Worm (Caenorhabditis elegans) whole organism, L3 larva: ENCODE data around the gene K09E9.4.
A peak's percentile ranks its signal among the peaks of the same experiment; 100 is the strongest.

Experiments
- R02D3.7 ChIP-seq: fragments of 150-350 bp; optimal IDR thresholded peaks from 2 replicates; lab custom pipeline; 2014; ENCODE audit warnings: missing biosample characterization, missing genetic modification characterization
- ZK546.5 ChIP-seq: sonication (generic microtip); optimal IDR thresholded peaks from 2 replicates; lab custom pipeline; 2017; ENCODE audit warnings: missing biosample characterization, missing genetic modification characterization
- aly-2 ChIP-seq: fragments of 150-350 bp; optimal IDR thresholded peaks from 2 replicates; lab custom pipeline; 2014; ENCODE audit warnings: missing biosample characterization, missing genetic modification characterization
- ama-1 ChIP-seq: fragments of 150-350 bp; optimal IDR thresholded peaks from 2 replicates; lab custom pipeline; 2018
- ceh-28 ChIP-seq: fragments of 150-350 bp; optimal IDR thresholded peaks from 2 replicates; lab custom pipeline; 2014; ENCODE audit warnings: missing biosample characterization, missing genetic modification reagents, missing genetic modification characterization
- daf-12 ChIP-seq: fragments of 150-350 bp; optimal IDR thresholded peaks from 2 replicates; lab custom pipeline; 2014; ENCODE audit warnings: missing biosample characterization, missing genetic modification reagents, missing genetic modification characterization
- egl-5 ChIP-seq: fragments of 150-350 bp; optimal IDR thresholded peaks from 2 replicates; lab custom pipeline; 2017; ENCODE audit warnings: missing biosample characterization, missing genetic modification reagents, missing genetic modification characterization, inconsistent platforms
- elt-1 ChIP-seq: fragments of 150-350 bp; optimal IDR thresholded peaks from 2 replicates; lab custom pipeline; 2014; ENCODE audit warnings: missing biosample characterization, missing genetic modification characterization
- elt-2 ChIP-seq: sonication (generic microtip); optimal IDR thresholded peaks from 2 replicates; lab custom pipeline; 2016; ENCODE audit warnings: missing genetic modification reagents, mild to moderate bottlenecking, missing genetic modification characterization, missing compliant biosample characterization
- elt-3 ChIP-seq, 3 experiments: fragments of 150-350 bp in 1 of 3; sonication (generic microtip) in 2 of 3; optimal IDR thresholded peaks; 2 replicates in 2 of 3; 4 replicates in 1 of 3; lab custom pipeline; 2014 to 2017; ENCODE audit warnings: missing biosample characterization in 3 of 3, missing genetic modification characterization in 3 of 3
- fkh-10 ChIP-seq: sonication (generic microtip); optimal IDR thresholded peaks from 2 replicates; lab custom pipeline; 2017; ENCODE audit warnings: missing biosample characterization, missing genetic modification reagents, missing genetic modification characterization
- fkh-2 ChIP-seq: fragments of 150-350 bp; optimal IDR thresholded peaks from 2 replicates; lab custom pipeline; 2014; ENCODE audit warnings: missing biosample characterization, missing genetic modification reagents, missing genetic modification characterization
- hmg-11 ChIP-seq: sonication (generic microtip); optimal IDR thresholded peaks from 2 replicates; lab custom pipeline; 2016; ENCODE audit warnings: missing genetic modification characterization, missing compliant biosample characterization
- lin-15B ChIP-seq: fragments of 150-350 bp; optimal IDR thresholded peaks from 2 replicates; lab custom pipeline; 2014; ENCODE audit warnings: missing biosample characterization, missing genetic modification characterization
- lin-39 ChIP-seq: fragments of 150-350 bp; optimal IDR thresholded peaks from 2 replicates; lab custom pipeline; 2018; ENCODE audit warnings: missing biosample characterization, missing genetic modification reagents, missing genetic modification characterization
- lsy-12 ChIP-seq: sonication (generic microtip); optimal IDR thresholded peaks from 2 replicates; lab custom pipeline; 2016; ENCODE audit warnings: mild to moderate bottlenecking, missing genetic modification characterization, missing compliant biosample characterization
- mml-1 ChIP-seq: fragments of 150-350 bp; sonication (generic microtip); optimal IDR thresholded peaks from 3 replicates; lab custom pipeline; 2014; ENCODE audit warnings: missing biosample characterization, missing genetic modification characterization
- nfya-1 ChIP-seq: sonication (generic microtip); optimal IDR thresholded peaks from 2 replicates; lab custom pipeline; 2017; ENCODE audit warnings: missing genetic modification characterization, mild to moderate bottlenecking, missing compliant biosample characterization, antibody characterized with exemption, moderate library complexity; ENCODE audit not compliant: insufficient read depth
- nhr-11 ChIP-seq: fragments of 150-350 bp; optimal IDR thresholded peaks from 2 replicates; lab custom pipeline; 2014; ENCODE audit warnings: missing biosample characterization, missing genetic modification characterization
- nhr-12 ChIP-seq: fragments of 150-350 bp; optimal IDR thresholded peaks from 2 replicates; lab custom pipeline; 2014; ENCODE audit warnings: missing biosample characterization, missing genetic modification characterization
- nhr-23 ChIP-seq: fragments of 150-350 bp; optimal IDR thresholded peaks from 2 replicates; lab custom pipeline; 2014; ENCODE audit warnings: missing biosample characterization, missing genetic modification reagents, missing genetic modification characterization
- nhr-237 ChIP-seq: fragments of 150-350 bp; optimal IDR thresholded peaks from 2 replicates; lab custom pipeline; 2014; ENCODE audit warnings: missing biosample characterization, missing genetic modification characterization
- nhr-28 ChIP-seq: fragments of 150-350 bp; optimal IDR thresholded peaks from 2 replicates; lab custom pipeline; 2014; ENCODE audit warnings: missing biosample characterization, missing genetic modification characterization
- nhr-43 ChIP-seq: sonication (generic microtip); optimal IDR thresholded peaks from 2 replicates; lab custom pipeline; 2016; ENCODE audit warnings: mild to moderate bottlenecking, missing genetic modification characterization, missing compliant biosample characterization; ENCODE audit not compliant: poor library complexity, severe bottlenecking
- nhr-67 ChIP-seq: fragments of 150-350 bp; optimal IDR thresholded peaks from 2 replicates; lab custom pipeline; 2014; ENCODE audit warnings: missing biosample characterization, missing genetic modification characterization
- nhr-76 ChIP-seq: fragments of 150-350 bp; sonication (generic microtip); optimal IDR thresholded peaks from 5 replicates; lab custom pipeline; 2014; ENCODE audit warnings: missing biosample characterization, missing genetic modification characterization
- pha-4 ChIP-seq: fragments of 150-350 bp; optimal IDR thresholded peaks from 2 replicates; lab custom pipeline; 2014; ENCODE audit warnings: missing biosample characterization, missing genetic modification reagents, missing genetic modification characterization
- pqm-1 ChIP-seq: fragments of 150-350 bp; optimal IDR thresholded peaks from 2 replicates; lab custom pipeline; 2017; ENCODE audit warnings: missing biosample characterization, missing genetic modification characterization, inconsistent platforms
- sea-2 ChIP-seq: fragments of 150-350 bp; sonication (generic microtip); optimal IDR thresholded peaks from 4 replicates; lab custom pipeline; 2014; ENCODE audit warnings: missing biosample characterization, missing genetic modification reagents, missing genetic modification characterization
- tbx-2 ChIP-seq: sonication (generic microtip); optimal IDR thresholded peaks from 2 replicates; lab custom pipeline; 2016; ENCODE audit warnings: mild to moderate bottlenecking, missing genetic modification characterization, missing compliant biosample characterization
- unc-39 ChIP-seq: sonication (generic microtip); optimal IDR thresholded peaks from 4 replicates; lab custom pipeline; 2017; ENCODE audit warnings: missing biosample characterization, missing genetic modification characterization
- unc-62 ChIP-seq: fragments of 150-350 bp; sonication (generic microtip); optimal IDR thresholded peaks from 4 replicates; lab custom pipeline; 2014; ENCODE audit warnings: missing biosample characterization, missing genetic modification reagents, missing genetic modification characterization
- zag-1 ChIP-seq: fragments of 150-350 bp; optimal IDR thresholded peaks from 2 replicates; lab custom pipeline; 2014; ENCODE audit warnings: missing biosample characterization, missing genetic modification characterization
- ztf-11 ChIP-seq: fragments of 150-350 bp; optimal IDR thresholded peaks from 2 replicates; lab custom pipeline; 2014; ENCODE audit warnings: missing biosample characterization, missing genetic modification characterization

The K09E9.4 gene

ce11 chrX:15653196-15653595 lies 23.0 kb upstream of the K09E9.4 start:
- TF ChIP-seq lin-39 (tag; lab: Kevin White, UChicago) (peak; percentile 55), elt-1 (tag; lab: Kevin White, UChicago) (no peak)

ce11 chrX:15650919-15651420 lies 20.7 kb upstream of the K09E9.4 start, which contains the start of gene F59D12.3:
TSS of gene F59D12.3 (minus strand) at chrX:15650969.
- TF ChIP-seq elt-3 (tag; optimal IDR thresholded peaks at IDR 0.05; lab: Kevin White, UChicago) (no peak), nhr-237 (tag; lab: Kevin White, UChicago) (no peak), nhr-23 (no peak), unc-62 (GFP tag; lab: Kevin White, UChicago) (no peak), nhr-76 (tag; lab: Kevin White, UChicago) (no peak), zag-1 (tag; lab: Kevin White, UChicago) (no peak), nhr-67 (no peak), fkh-10 (no peak), tbx-2 (no peak), hmg-11 (tag; lab: Kevin White, UChicago) (no peak)
- TF ChIP-seq, all 47 proteins: peak for 0

ce11 chrX:15650428-15650827 lies 20.2 kb upstream of the K09E9.4 start:
- TF ChIP-seq hmg-11 (tag; lab: Kevin White, UChicago): no peak
- no peak for TF ChIP-seq unc-62 (GFP tag; lab: Kevin White, UChicago)
- TF ChIP-seq nhr-28 (tag; lab: Kevin White, UChicago): no peak
- no peak for TF ChIP-seq aly-2
- TF ChIP-seq ceh-28 (tag; lab: Kevin White, UChicago): no peak
- TF ChIP-seq nhr-43 (tag; lab: Kevin White, UChicago): no peak
- no peak for TF ChIP-seq ztf-11 (tag; lab: Kevin White, UChicago)
- TF ChIP-seq pqm-1 (tag; lab: Kevin White, UChicago): no peak
- TF ChIP-seq ZK546.5 (tag; lab: Kevin White, UChicago): no peak
- TF ChIP-seq mml-1: no peak
- no peak for TF ChIP-seq egl-5 (tag; lab: Kevin White, UChicago)
- no peak for TF ChIP-seq daf-12 (tag; lab: Kevin White, UChicago)
- TF ChIP-seq lsy-12 (tag; lab: Kevin White, UChicago): no peak
- no peak for TF ChIP-seq nhr-11 (tag; lab: Kevin White, UChicago)

- peak; percentile 78 for TF ChIP-seq pha-4 (tag; lab: Kevin White, UChicago)
- TF ChIP-seq egl-5 (tag; lab: Kevin White, UChicago): peak; percentile 9
- no peak for TF ChIP-seq R02D3.7
- TF ChIP-seq nfya-1 (tag; lab: Kevin White, UChicago): peak; percentile 35
Measured at ce11 chrX:15647276-15647675, 17.0 kb upstream of the K09E9.4 start, which contains the start of gene F59D12.5. TSS of gene F59D12.5 (minus strand) at chrX:15647369.

ce11 chrX:15642638-15643037 lies 12.4 kb upstream of the K09E9.4 start, which contains the start of gene H08J19.1:
TSS of gene H08J19.1 (plus strand) at chrX:15642938.
- TF ChIP-seq zag-1 (tag; lab: Kevin White, UChicago): no peak
- TF ChIP-seq nhr-11 (tag; lab: Kevin White, UChicago): no peak
- no peak for TF ChIP-seq fkh-10
- TF ChIP-seq pha-4 (tag; lab: Kevin White, UChicago): no peak
- no peak for TF ChIP-seq lin-15B
- TF ChIP-seq fkh-2 (tag; lab: Kevin White, UChicago): no peak
- TF ChIP-seq unc-39 (tag; lab: Kevin White, UChicago): no peak
- TF ChIP-seq ceh-28 (tag; lab: Kevin White, UChicago): no peak
- TF ChIP-seq hmg-11 (tag; lab: Kevin White, UChicago): no peak
- TF ChIP-seq sea-2: no peak
- TF ChIP-seq nhr-12 (tag; lab: Kevin White, UChicago): no peak

ce11 chrX:15641380-15641779 lies 11.1 kb upstream of the K09E9.4 start:
- TF ChIP-seq ztf-11 (tag; lab: Kevin White, UChicago) (no peak), elt-2 (tag; lab: Kevin White, UChicago) (no peak), nhr-28 (tag; lab: Kevin White, UChicago) (no peak), fkh-2 (tag; lab: Kevin White, UChicago) (no peak), nhr-23 (no peak), nhr-237 (tag; lab: Kevin White, UChicago) (no peak), lsy-12 (tag; lab: Kevin White, UChicago) (no peak), aly-2 (no peak), nhr-12 (tag; lab: Kevin White, UChicago) (no peak), ceh-28 (tag; lab: Kevin White, UChicago) (no peak), daf-12 (tag; lab: Kevin White, UChicago) (no peak), lin-39 (tag; lab: Kevin White, UChicago) (no peak), ama-1 (lab: Kevin White, UChicago) (no peak)
